Worm (Caenorhabditis elegans) whole organism, L2 larva: ENCODE data around the gene C05E7.3.
A peak's percentile ranks its signal among the peaks of the same experiment; 100 is the strongest.

Experiments
- C34F6.9 ChIP-seq: fragments of 150-350 bp; optimal IDR thresholded peaks from 2 replicates; lab custom pipeline; 2014; ENCODE audit warnings: missing biosample characterization, missing genetic modification characterization
- F13H6.1 ChIP-seq: sonication (generic microtip); optimal IDR thresholded peaks from 2 replicates; lab custom pipeline; 2016; ENCODE audit warnings: missing genetic modification characterization, missing compliant biosample characterization
- blmp-1 ChIP-seq: sonication (generic microtip); optimal IDR thresholded peaks from 2 replicates; lab custom pipeline; 2017; ENCODE audit warnings: missing genetic modification characterization, mild to moderate bottlenecking, missing compliant biosample characterization, antibody characterized with exemption, moderate library complexity; ENCODE audit not compliant: insufficient read depth
- crh-2 ChIP-seq: sonication (generic microtip); optimal IDR thresholded peaks from 2 replicates; lab custom pipeline; 2017; ENCODE audit warnings: missing biosample characterization, missing genetic modification characterization
- dmd-4 ChIP-seq: sonication (generic microtip); optimal IDR thresholded peaks from 2 replicates; lab custom pipeline; 2017; ENCODE audit warnings: missing biosample characterization, missing genetic modification characterization
- egl-27 ChIP-seq: sonication (generic microtip); optimal IDR thresholded peaks from 3 replicates; lab custom pipeline; 2017; ENCODE audit warnings: missing biosample characterization, missing genetic modification reagents, missing genetic modification characterization
- elt-3 ChIP-seq: sonication (generic microtip); optimal IDR thresholded peaks from 2 replicates; lab custom pipeline; 2017; ENCODE audit warnings: missing biosample characterization, missing genetic modification characterization
- gmeb-1 ChIP-seq: fragments of 150-350 bp; optimal IDR thresholded peaks from 2 replicates; lab custom pipeline; 2014; ENCODE audit warnings: missing biosample characterization, missing genetic modification characterization
- lsy-2 ChIP-seq, 2 experiments: fragments of 150-350 bp in 1 of 2; sonication (generic microtip) in 1 of 2; optimal IDR thresholded peaks; 2 replicates each; lab custom pipeline; 2014 to 2017; ENCODE audit warnings: missing biosample characterization in 2 of 2, missing genetic modification characterization in 2 of 2
- mbf-1 ChIP-seq: sonication (generic microtip); optimal IDR thresholded peaks from 2 replicates; lab custom pipeline; 2017; ENCODE audit warnings: missing biosample characterization, missing genetic modification characterization
- nhr-10 ChIP-seq: sonication (generic microtip); optimal IDR thresholded peaks from 2 replicates; lab custom pipeline; 2017; ENCODE audit warnings: missing biosample characterization, missing genetic modification characterization
- nhr-129 ChIP-seq: fragments of 150-350 bp; optimal IDR thresholded peaks from 2 replicates; lab custom pipeline; 2014; ENCODE audit warnings: missing biosample characterization, missing genetic modification characterization
- nhr-21 ChIP-seq: fragments of 150-350 bp; optimal IDR thresholded peaks from 2 replicates; lab custom pipeline; 2014; ENCODE audit warnings: missing biosample characterization, missing genetic modification characterization
- nhr-25 ChIP-seq: fragments of 150-350 bp; sonication (generic microtip); optimal IDR thresholded peaks from 3 replicates; lab custom pipeline; 2014; ENCODE audit warnings: missing biosample characterization, missing genetic modification characterization
- sem-4 ChIP-seq: fragments of 150-350 bp; optimal IDR thresholded peaks from 2 replicates; lab custom pipeline; 2014; ENCODE audit warnings: missing biosample characterization, missing genetic modification reagents, missing genetic modification characterization
- sma-9 ChIP-seq, 2 experiments: fragments of 150-350 bp in 1 of 2; sonication (generic microtip) in 1 of 2; optimal IDR thresholded peaks; 2 replicates each; lab custom pipeline; 2014 to 2016; ENCODE audit warnings: missing genetic modification characterization in 2 of 2, mild to moderate bottlenecking in 1 of 2, missing biosample characterization in 1 of 2, missing compliant biosample characterization in 1 of 2, missing genetic modification reagents in 1 of 2, moderate library complexity in 1 of 2
- unc-55 ChIP-seq: fragments of 150-350 bp; sonication (generic microtip); optimal IDR thresholded peaks from 3 replicates; lab custom pipeline; 2014; ENCODE audit warnings: missing biosample characterization, missing genetic modification reagents, missing genetic modification characterization
- zag-1 ChIP-seq: fragments of 150-350 bp; optimal IDR thresholded peaks from 2 replicates; lab custom pipeline; 2014; ENCODE audit warnings: missing biosample characterization, missing genetic modification characterization
- ztf-11 ChIP-seq: sonication (generic microtip); optimal IDR thresholded peaks from 2 replicates; lab custom pipeline; 2017; ENCODE audit warnings: missing biosample characterization, missing genetic modification characterization

C05E7.3 gene

ce11 chrX:12907502-12907901 lies 38.9 kb downstream of the C05E7.3 start, which contains the start of gene pqn-18:
Gene pqn-18, plus strand, starts transcription at chrX:12907832.
- TF ChIP-seq crh-2 (tag; lab: Kevin White, UChicago) (peak; percentile 22), elt-3 (tag; lab: Kevin White, UChicago) (no peak), blmp-1 (tag; lab: Kevin White, UChicago) (peak; percentile 36)

ce11 chrX:12903810-12904209 lies 42.6 kb downstream of the C05E7.3 start:
- TF ChIP-seq C34F6.9, result peak; percentile 15
- TF ChIP-seq dmd-4, result no peak
- TF ChIP-seq egl-27, result peak; percentile 0
- no peak for TF ChIP-seq mbf-1 (tag; lab: Kevin White, UChicago)
- TF ChIP-seq sem-4 (tag; lab: Kevin White, UChicago), result peak; percentile 21
- peak; percentile 32 for TF ChIP-seq zag-1 (tag; lab: Kevin White, UChicago)
- TF ChIP-seq unc-55 (GFP tag; lab: Kevin White, UChicago), result peak; percentile 9

ce11 chrX:12902057-12902652 lies 44.3 kb downstream of the C05E7.3 start:
- peak; percentile 10 for TF ChIP-seq C34F6.9
- TF ChIP-seq gmeb-1 (tag; lab: Kevin White, UChicago), result no peak
- peak; percentile 34 for TF ChIP-seq unc-55 (GFP tag; lab: Kevin White, UChicago)
- TF ChIP-seq, all 48 proteins: peak for 2

ce11 chrX:12899140-12899888 lies 47.1 kb downstream of the C05E7.3 start:
- TF ChIP-seq F13H6.1 (peak; percentile 12), nhr-129 (tag; lab: Kevin White, UChicago) (peak; percentile 68), sma-9 (GFP tag; optimal IDR thresholded peaks at IDR 0.05; lab: Kevin White, UChicago) (peak; percentile 47), sma-9 (tag; optimal IDR thresholded peaks at IDR 0.05; lab: Kevin White, UChicago) (no peak), nhr-21 (tag; lab: Kevin White, UChicago) (peak; percentile 32), unc-55 (GFP tag; lab: Kevin White, UChicago) (peak; percentile 76), C34F6.9 (peak; percentile 42), nhr-10 (tag; lab: Kevin White, UChicago) (no peak), nhr-25 (peak; percentile 0), lsy-2 (tag; optimal IDR thresholded peaks at IDR 0.05; lab: Kevin White, UChicago) (peak in 1 of 2 experiments; percentile 30), ztf-11 (tag; lab: Kevin White, UChicago) (no peak)
